Worm (Caenorhabditis elegans): ENCODE measurements around the gene irk-1.

Gene irk-1

ce11 chrX:6747906-6748356, 30.0 kb downstream of the irk-1 start (continued):
- TF ChIP-seq mdl-1 (tag; optimal IDR thresholded peaks at IDR 0.05) (peak in 1 of 2 experiments; percentile 99), ztf-7 (tag; optimal IDR thresholded peaks at IDR 0.05) (peak; percentile 28), daf-16 (GFP tag; optimal IDR thresholded peaks at IDR 0.05) (peak in 1 of 2 experiments; percentile 74), daf-16 (tag; optimal IDR thresholded peaks at IDR 0.05) (peak; percentile 95), R02D3.7 (tag; optimal IDR thresholded peaks at IDR 0.05) (no peak), zag-1 (tag; optimal IDR thresholded peaks at IDR 0.05) (no peak), nhr-10 (tag; optimal IDR thresholded peaks at IDR 0.05) (no peak), lim-7 (GFP tag; IDR thresholded peaks at IDR 0.05) (no peak), ceh-62 (tag; optimal IDR thresholded peaks at IDR 0.05) (no peak), ztf-11 (tag; optimal IDR thresholded peaks at IDR 0.05) (no peak), nhr-76 (tag; optimal IDR thresholded peaks at IDR 0.05) (no peak), hlh-30 (tag; optimal IDR thresholded peaks at IDR 0.05; ENCODE audit: insufficient read depth) (peak; percentile 96), T20F7.1 (GFP tag; optimal IDR thresholded peaks at IDR 0.05) (peak; percentile 65), madf-9 (GFP tag; conservative IDR thresholded peaks at IDR 0.05) (0 out of 2 replicates have a peak, but pooled peaks have one; percentile 9), egl-27 (tag; optimal IDR thresholded peaks at IDR 0.05) (no peak), Y75B8A.6 (GFP tag; IDR thresholded peaks at IDR 0.05) (peak; percentile 50; the same call in 1 of the 2 replicates), daf-12 (tag; optimal IDR thresholded peaks at IDR 0.05) (no peak), set-16 (GFP tag; IDR thresholded peaks at IDR 0.05) (peak; percentile 39), nhr-25 (tag; optimal IDR thresholded peaks at IDR 0.05; ENCODE audit: borderline replicate concordance, insufficient read depth) (no peak), nhr-41 (GFP tag; IDR thresholded peaks at IDR 0.05) (no peak; the same call in none of the 2 replicates), lin-13 (GFP tag; optimal IDR thresholded peaks at IDR 0.05) (peak; percentile 44), mep-1 (tag; optimal IDR thresholded peaks at IDR 0.05) (peak; percentile 41), ceh-32 (tag; optimal IDR thresholded peaks at IDR 0.05; ENCODE audit: poor library complexity) (no peak), F26F4.8 (GFP tag; conservative IDR thresholded peaks at IDR 0.05) (no peak), lsy-2 (tag; optimal IDR thresholded peaks at IDR 0.05) (peak in 1 of 2 experiments; percentile 45), unc-39 (tag; optimal IDR thresholded peaks at IDR 0.05) (no peak), nhr-42 (GFP tag; IDR thresholded peaks at IDR 0.05) (no peak), fos-1 (tag; optimal IDR thresholded peaks at IDR 0.05) (no peak), dmd-6 (GFP tag; IDR thresholded peaks at IDR 0.05) (peak; percentile 97), pqm-1 (tag; optimal IDR thresholded peaks at IDR 0.05) (no peak), lin-1 (GFP tag; IDR thresholded peaks at IDR 0.05) (peak; percentile 80), lin-39 (tag; optimal IDR thresholded peaks at IDR 0.05) (no peak), nhr-102 (tag; optimal IDR thresholded peaks at IDR 0.05) (peak; percentile 84), lin-38 (GFP tag; IDR thresholded peaks at IDR 0.05) (peak; percentile 45), ama-1 (optimal IDR thresholded peaks at IDR 0.05) (no peak), F49E8.2 (tag; optimal IDR thresholded peaks at IDR 0.05; ENCODE audit: borderline replicate concordance) (no peak), ZK337.2 (GFP tag; IDR thresholded peaks at IDR 0.05) (no peak), gei-8 (GFP tag; optimal IDR thresholded peaks at IDR 0.05) (peak; percentile 76), pha-4 (GFP tag; IDR thresholded peaks at IDR 0.05) (peak; percentile 74; the same call in 1 of the 2 replicates), pha-4 (tag; optimal IDR thresholded peaks at IDR 0.05) (peak; percentile 93), hlh-11 (tag; optimal IDR thresholded peaks at IDR 0.05) (peak; percentile 95), D1046.2 (GFP tag; IDR thresholded peaks at IDR 0.05) (no peak), nhr-237 (tag; optimal IDR thresholded peaks at IDR 0.05) (no peak), tra-1 (GFP tag; IDR thresholded peaks at IDR 0.05) (peak; percentile 65; the same call in 1 of the 2 replicates), dpl-1 (GFP tag; optimal IDR thresholded peaks at IDR 0.05) (peak; percentile 1), vab-7 (GFP tag; IDR thresholded peaks at IDR 0.05) (no peak), zip-2 (tag; optimal IDR thresholded peaks at IDR 0.05) (no peak), sdz-12 (GFP tag; optimal IDR thresholded peaks at IDR 0.05) (no peak), tag-97 (GFP tag; IDR thresholded peaks at IDR 0.05) (no peak), F10B5.3 (tag; optimal IDR thresholded peaks at IDR 0.05) (peak; percentile 33), mxl-3 (GFP tag; optimal IDR thresholded peaks at IDR 0.05) (peak; percentile 59), php-3 (GFP tag; IDR thresholded peaks at IDR 0.05) (peak; percentile 78)

Data from whole organism, L4 larva.